Worm (Caenorhabditis elegans) whole organism, L1 larva: ENCODE measurements around the gene K11H12.8.

Experiments
- elt-3 ChIP-seq, 6 experiments: fragments of 150-350 bp in 1 of 6; sonication (generic microtip); optimal IDR thresholded peaks; 2 replicates each; lab custom pipeline; 2017 to 2018; ENCODE audit warnings: missing biosample characterization in 6 of 6, missing genetic modification characterization in 6 of 6, inconsistent platforms in 1 of 6
- lin-15B ChIP-seq: fragments of 150-350 bp; sonication (generic microtip); optimal IDR thresholded peaks from 3 replicates; lab custom pipeline; 2014; ENCODE audit warnings: missing biosample characterization, missing genetic modification characterization
- mep-1 ChIP-seq: fragments of 150-350 bp; optimal IDR thresholded peaks from 2 replicates; lab custom pipeline; 2014; ENCODE audit warnings: missing biosample characterization, missing genetic modification characterization
- nhr-12 ChIP-seq: sonication (generic microtip); optimal IDR thresholded peaks from 2 replicates; lab custom pipeline; 2017; ENCODE audit warnings: missing biosample characterization, missing genetic modification characterization
- unc-98 ChIP-seq: fragments of 200-800 bp; sonication (Bioruptor generic); IDR thresholded peaks from 2 replicates; pipeline ENCODE4 v1.3.6; 2022; ENCODE audit warnings: missing genetic modification characterization, missing compliant biosample characterization
- zag-1 ChIP-seq: fragments of 150-350 bp; optimal IDR thresholded peaks from 2 replicates; lab custom pipeline; 2014; ENCODE audit warnings: missing biosample characterization, missing genetic modification characterization
- ztf-4 ChIP-seq: fragments of 150-350 bp; optimal IDR thresholded peaks from 2 replicates; lab custom pipeline; 2014; ENCODE audit warnings: missing biosample characterization, missing genetic modification characterization

ce11 chrIV:633565-633964 is 21.6 kb upstream of the K11H12.8 start:
- TF ChIP-seq unc-98 (GFP tag; lab: Robert Waterston, UW) (no peak), mep-1 (no peak), nhr-12 (tag; lab: Kevin White, UChicago) (no peak), ztf-4 (tag; lab: Kevin White, UChicago) (no peak), zag-1 (tag; lab: Kevin White, UChicago) (no peak), lin-15B (tag; lab: Kevin White, UChicago) (no peak), elt-3 (tag; optimal IDR thresholded peaks at IDR 0.05; lab: Kevin White, UChicago) (no peak)
